Fruit fly (Drosophila melanogaster) whole organism, embryonic: ENCODE data around the gene CG4629.

Experiments
- Awh ChIP-seq: fragments of 200-800 bp; sonication (Bioruptor generic); IDR thresholded peaks from 2 replicates; pipeline ENCODE4, ENCODE4 v1.3.6; 2022; ENCODE audit warnings: missing biosample characterization, missing genetic modification characterization
- Bgb ChIP-seq: fragments of 200-800 bp; sonication (Bioruptor generic); IDR thresholded peaks from 2 replicates; pipeline ENCODE4 v1.3.6; 2022; ENCODE audit warnings: missing biosample characterization, missing genetic modification characterization; ENCODE audit not compliant: partially characterized antibody
- CG1024 ChIP-seq: fragments of 200-800 bp; sonication (Bioruptor generic); IDR thresholded peaks from 2 replicates; pipeline ENCODE4 v1.3.6; 2022; ENCODE audit warnings: missing biosample characterization, missing genetic modification characterization
- CG10959 ChIP-seq: fragments of 200-800 bp; sonication (Bioruptor generic); IDR thresholded peaks from 2 replicates; pipeline ENCODE4 v1.3.6; 2022; ENCODE audit warnings: missing biosample characterization, missing genetic modification characterization
- CG11093 ChIP-seq: fragments of 200-800 bp; sonication (Bioruptor generic); IDR thresholded peaks from 3 replicates; pipeline ENCODE4 v1.3.6; 2022; ENCODE audit warnings: missing biosample characterization, missing genetic modification characterization
- CG11696 ChIP-seq: fragments of 200-800 bp; sonication (Bioruptor generic); IDR thresholded peaks from 2 replicates; pipeline ENCODE4 v1.3.6; 2022; ENCODE audit warnings: missing biosample characterization, missing genetic modification characterization
- CG12219 ChIP-seq: fragments of 200-800 bp; sonication (Bioruptor generic); optimal IDR thresholded peaks from 3 replicates; lab custom pipeline; 2018; ENCODE audit warnings: missing biosample characterization, mild to moderate bottlenecking, missing genetic modification characterization
- CG12299 ChIP-seq: fragments of 200-800 bp; sonication (Bioruptor generic); optimal IDR thresholded peaks from 2 replicates; lab custom pipeline; 2018; ENCODE audit warnings: missing biosample characterization, mild to moderate bottlenecking, missing genetic modification characterization
- CG13894 ChIP-seq: fragments of 200-800 bp; sonication (Bioruptor generic); optimal IDR thresholded peaks from 3 replicates; lab custom pipeline; 2018; ENCODE audit warnings: missing biosample characterization, mild to moderate bottlenecking, missing genetic modification characterization, moderate library complexity
- CG14014 ChIP-seq: fragments of 200-800 bp; sonication (Bioruptor generic); IDR thresholded peaks from 2 replicates; pipeline ENCODE4 v1.3.6; 2022; ENCODE audit warnings: missing biosample characterization, missing genetic modification characterization
- CG14441 ChIP-seq: fragments of 200-800 bp; sonication (Bioruptor generic); IDR thresholded peaks from 2 replicates; pipeline ENCODE4 v1.3.6; 2022; ENCODE audit warnings: missing biosample characterization, missing genetic modification characterization
- CG17359 ChIP-seq: fragments of 200-800 bp; sonication (Bioruptor generic); optimal IDR thresholded peaks from 3 replicates; lab custom pipeline; 2018; ENCODE audit warnings: missing biosample characterization, mild to moderate bottlenecking, missing genetic modification characterization, moderate library complexity
- CG17612 ChIP-seq: fragments of 200-800 bp; sonication (Bioruptor generic); IDR thresholded peaks from 2 replicates; pipeline ENCODE4 v1.3.6; 2022; ENCODE audit warnings: missing biosample characterization, missing genetic modification characterization
- CG2202 ChIP-seq: fragments of 200-800 bp; sonication (Bioruptor generic); optimal IDR thresholded peaks from 2 replicates; lab custom pipeline; 2018; ENCODE audit warnings: missing biosample characterization, mild to moderate bottlenecking, missing genetic modification characterization
- CG34224 ChIP-seq: fragments of 200-800 bp; sonication (Bioruptor generic); IDR thresholded peaks from 3 replicates; pipeline ENCODE4 v1.3.6; 2022; ENCODE audit warnings: missing biosample characterization, missing genetic modification characterization; ENCODE audit not compliant: partially characterized antibody
- CG42726 ChIP-seq: fragments of 200-800 bp; sonication (Bioruptor generic); IDR thresholded peaks from 2 replicates; pipeline ENCODE4 v1.3.6; 2022; ENCODE audit warnings: missing biosample characterization, missing genetic modification characterization; ENCODE audit not compliant: partially characterized antibody
- CG4328 ChIP-seq: fragments of 200-800 bp; sonication (Bioruptor generic); optimal IDR thresholded peaks from 3 replicates; lab custom pipeline; 2017; ENCODE audit warnings: missing biosample characterization, missing genetic modification reagents, missing genetic modification characterization
- CG4404 ChIP-seq: fragments of 200-800 bp; sonication (Bioruptor generic); IDR thresholded peaks from 2 replicates; pipeline ENCODE4 v1.3.6; 2022; ENCODE audit warnings: missing biosample characterization, missing genetic modification characterization
- CG5953 ChIP-seq: fragments of 200-800 bp; sonication (Bioruptor generic); IDR thresholded peaks from 2 replicates; pipeline ENCODE4 v1.3.6; 2022; ENCODE audit warnings: missing biosample characterization, missing genetic modification characterization
- CG7987 ChIP-seq: fragments of 200-800 bp; sonication (Bioruptor generic); optimal IDR thresholded peaks from 2 replicates; lab custom pipeline; 2018; ENCODE audit warnings: missing biosample characterization, mild to moderate bottlenecking, missing genetic modification characterization, moderate library complexity
- CG8924 ChIP-seq: fragments of 200-800 bp; optimal IDR thresholded peaks from 3 replicates; lab custom pipeline; 2019; ENCODE audit warnings: missing biosample characterization, mild to moderate bottlenecking, missing genetic modification characterization, moderate library complexity
- CG9609 ChIP-seq: fragments of 200-800 bp; sonication (Bioruptor generic); optimal IDR thresholded peaks from 3 replicates; lab custom pipeline; 2016; ENCODE audit warnings: missing biosample characterization, missing genetic modification characterization
- CG9817 ChIP-seq: fragments of 200-800 bp; sonication (Bioruptor generic); optimal IDR thresholded peaks from 2 replicates; lab custom pipeline; 2018; ENCODE audit warnings: missing biosample characterization, mild to moderate bottlenecking, missing genetic modification characterization, moderate library complexity
- CHES-1-like ChIP-seq: fragments of 200-800 bp; sonication (Bioruptor generic); optimal IDR thresholded peaks from 2 replicates; lab custom pipeline; 2016; ENCODE audit warnings: missing biosample characterization, missing genetic modification characterization
- Doc3 ChIP-seq: fragments of 200-800 bp; sonication (Bioruptor generic); IDR thresholded peaks from 3 replicates; pipeline ENCODE4 v1.3.6; 2022; ENCODE audit warnings: missing biosample characterization, missing genetic modification characterization; ENCODE audit not compliant: partially characterized antibody
- Dp ChIP-seq: fragments of 200-800 bp; sonication (Bioruptor generic); optimal IDR thresholded peaks from 2 replicates; lab custom pipeline; 2018; ENCODE audit warnings: missing biosample characterization, mild to moderate bottlenecking, missing genetic modification characterization, moderate library complexity
- H15 ChIP-seq: fragments of 200-800 bp; sonication (Bioruptor generic); IDR thresholded peaks from 3 replicates; pipeline ENCODE4 v1.3.6; 2022; ENCODE audit warnings: missing biosample characterization, missing genetic modification characterization
- HHEX ChIP-seq: fragments of 200-800 bp; sonication (Bioruptor generic); optimal IDR thresholded peaks from 3 replicates; lab custom pipeline; 2017; ENCODE audit warnings: missing biosample characterization, mild to moderate bottlenecking, missing genetic modification characterization, missing genetic modification reagents
- HLH54F ChIP-seq: fragments of 200-800 bp; sonication (Bioruptor generic); optimal IDR thresholded peaks from 3 replicates; lab custom pipeline; 2016; ENCODE audit warnings: missing biosample characterization, missing genetic modification characterization
- HLHmδ ChIP-seq: fragments of 200-800 bp; sonication (Bioruptor generic); optimal IDR thresholded peaks from 2 replicates; lab custom pipeline; 2018; ENCODE audit warnings: missing biosample characterization, mild to moderate bottlenecking, missing genetic modification characterization, moderate library complexity
- MTF-1 ChIP-seq: fragments of 200-800 bp; sonication (Bioruptor generic); optimal IDR thresholded peaks from 2 replicates; lab custom pipeline; 2018; ENCODE audit warnings: missing biosample characterization, mild to moderate bottlenecking, missing genetic modification characterization, borderline replicate concordance
- Neu2 ChIP-seq: fragments of 200-800 bp; sonication (Bioruptor generic); optimal IDR thresholded peaks from 3 replicates; lab custom pipeline; 2016; ENCODE audit warnings: missing biosample characterization, missing genetic modification characterization, borderline replicate concordance
- Nf-YB ChIP-seq: fragments of 200-800 bp; sonication (Bioruptor generic); optimal IDR thresholded peaks from 3 replicates; lab custom pipeline; 2019; ENCODE audit warnings: missing biosample characterization, mild to moderate bottlenecking, missing genetic modification characterization, moderate library complexity
- Ssrp ChIP-seq: fragments of 200-800 bp; sonication (Bioruptor generic); optimal IDR thresholded peaks from 2 replicates; lab custom pipeline; 2018; ENCODE audit warnings: missing biosample characterization, mild to moderate bottlenecking, missing genetic modification characterization, moderate library complexity
- bbx ChIP-seq: fragments of 200-800 bp; sonication (Bioruptor generic); IDR thresholded peaks from 2 replicates; pipeline ENCODE4 v1.3.6; 2022; ENCODE audit warnings: missing biosample characterization, missing genetic modification characterization; ENCODE audit not compliant: partially characterized antibody
- cas ChIP-seq: fragments of 200-800 bp; sonication (Bioruptor generic); IDR thresholded peaks from 2 replicates; pipeline ENCODE4 v1.3.6; 2022; ENCODE audit warnings: missing biosample characterization, missing genetic modification characterization
- croc ChIP-seq: fragments of 200-800 bp; sonication (Bioruptor generic); conservative IDR thresholded peaks from 3 replicates; pipeline ENCODE4 v1.3.6; 2022; ENCODE audit warnings: missing biosample characterization, missing genetic modification characterization
- danr ChIP-seq: fragments of 200-800 bp; sonication (Bioruptor generic); IDR thresholded peaks from 2 replicates; pipeline ENCODE4 v1.3.6; 2022; ENCODE audit warnings: missing biosample characterization, missing genetic modification characterization
- fd96Cb ChIP-seq: fragments of 200-800 bp; sonication (Bioruptor generic); optimal IDR thresholded peaks from 2 replicates; lab custom pipeline; 2018; ENCODE audit warnings: missing biosample characterization, mild to moderate bottlenecking, missing genetic modification characterization, moderate library complexity
- ken ChIP-seq: fragments of 200-800 bp; sonication (Bioruptor generic); IDR thresholded peaks from 3 replicates; pipeline ENCODE4 v1.3.6; 2022; ENCODE audit warnings: missing biosample characterization, missing genetic modification characterization
- klu ChIP-seq: fragments of 200-800 bp; sonication (Bioruptor generic); IDR thresholded peaks from 2 replicates; pipeline ENCODE4 v1.3.6; 2022; ENCODE audit warnings: missing biosample characterization, missing genetic modification characterization
- kni ChIP-seq: fragments of 200-800 bp; sonication (Bioruptor generic); optimal IDR thresholded peaks from 3 replicates; lab custom pipeline; 2017; ENCODE audit warnings: mild to moderate bottlenecking, missing biosample characterization, missing genetic modification reagents, missing genetic modification characterization
- maf-S ChIP-seq: fragments of 200-800 bp; sonication (Bioruptor generic); optimal IDR thresholded peaks from 2 replicates; lab custom pipeline; 2016; ENCODE audit warnings: missing biosample characterization, missing genetic modification characterization
- scrt ChIP-seq: fragments of 200-800 bp; sonication (Bioruptor generic); optimal IDR thresholded peaks from 2 replicates; lab custom pipeline; 2018; ENCODE audit warnings: missing biosample characterization, mild to moderate bottlenecking, missing genetic modification characterization, moderate library complexity
- sob ChIP-seq: fragments of 200-800 bp; sonication (Bioruptor generic); IDR thresholded peaks from 2 replicates; pipeline ENCODE4 v1.3.6; 2022; ENCODE audit warnings: missing biosample characterization, missing genetic modification characterization
- stc ChIP-seq: fragments of 200-800 bp; sonication (Bioruptor generic); IDR thresholded peaks from 2 replicates; pipeline ENCODE4 v1.3.6; 2022; ENCODE audit warnings: missing biosample characterization, missing genetic modification characterization
- tna ChIP-seq: fragments of 200-800 bp; sonication (Bioruptor generic); IDR thresholded peaks from 2 replicates; pipeline ENCODE4 v1.3.6; 2022; ENCODE audit warnings: missing biosample characterization, missing genetic modification characterization; ENCODE audit not compliant: partially characterized antibody
- usp ChIP-seq: fragments of >200 bp; optimal IDR thresholded peaks from 2 replicates; lab custom pipeline; 2017; ENCODE audit warnings: missing biosample characterization, missing genetic modification characterization
- wdn ChIP-seq: fragments of 200-800 bp; sonication (Bioruptor generic); IDR thresholded peaks from 2 replicates; pipeline ENCODE4 v1.3.6; 2022; ENCODE audit warnings: missing biosample characterization, missing genetic modification characterization
- wek ChIP-seq: fragments of 200-800 bp; sonication (Bioruptor generic); optimal IDR thresholded peaks from 3 replicates; lab custom pipeline; 2018; ENCODE audit warnings: missing biosample characterization, mild to moderate bottlenecking, missing genetic modification characterization, moderate library complexity
- zf30C ChIP-seq: fragments of 200-800 bp; sonication (Bioruptor generic); optimal IDR thresholded peaks from 3 replicates; lab custom pipeline; 2018; ENCODE audit warnings: missing biosample characterization, mild to moderate bottlenecking, missing genetic modification characterization

Gene CG4629

dm6 chr2L:1070941-1071340 lies 31.4 kb downstream of the CG4629 start (continued):
- TF ChIP-seq scrt, result no peak
- no peak for TF ChIP-seq cas (GFP tag; lab: Robert Waterston, UW)
- no peak; the same call in 1 of the 2 replicates for TF ChIP-seq sob (GFP tag; lab: Robert Waterston, UW)
- no peak for TF ChIP-seq CG5953 (GFP tag; lab: Robert Waterston, UW)
- TF ChIP-seq CG17359 (tag; lab: Kevin White, UChicago), result no peak
- no peak for TF ChIP-seq HHEX
- no peak for TF ChIP-seq MTF-1 (GFP tag; lab: Kevin White, UChicago)
- TF ChIP-seq CG14441 (GFP tag; lab: Robert Waterston, UW), result no peak
- TF ChIP-seq maf-S (GFP tag; lab: Kevin White, UChicago), result no peak
- no peak for TF ChIP-seq tna (GFP tag; lab: Robert Waterston, UW)
- no peak for TF ChIP-seq CG12299 (tag; lab: Kevin White, UChicago)
- no peak for TF ChIP-seq klu (GFP tag; lab: Robert Waterston, UW)
- TF ChIP-seq CG11696, result no peak
- no peak for TF ChIP-seq zf30C
- no peak for TF ChIP-seq CG34224
- no peak for TF ChIP-seq CG13894
- no peak for TF ChIP-seq Awh (GFP tag; lab: Robert Waterston, UW)
- no peak for TF ChIP-seq Bgb (GFP tag; lab: Robert Waterston, UW)
- TF ChIP-seq CG8924 (tag; lab: Kevin White, UChicago), result no peak
- peak; percentile 2 for TF ChIP-seq CHES-1-like (GFP tag; lab: Kevin White, UChicago)
- peak; percentile 36; the same call in 1 of the 3 replicates for TF ChIP-seq CG11093 (GFP tag; lab: Robert Waterston, UW)
- TF ChIP-seq CG1024, result no peak
- no peak for TF ChIP-seq CG4328 (GFP tag; lab: Kevin White, UChicago)
- no peak for TF ChIP-seq fd96Cb (tag; lab: Kevin White, UChicago)
- TF ChIP-seq Doc3 (GFP tag; lab: Robert Waterston, UW), result no peak
- TF ChIP-seq wdn, result no peak
- TF ChIP-seq danr, result no peak
- TF ChIP-seq CG7987, result no peak
- TF ChIP-seq CG9817, result no peak
- no peak for TF ChIP-seq croc
- TF ChIP-seq usp, result no peak
- no peak for TF ChIP-seq CG17612
- TF ChIP-seq Nf-YB, result no peak
- no peak for TF ChIP-seq bbx (GFP tag; lab: Robert Waterston, UW)
- no peak for TF ChIP-seq CG9609 (GFP tag; lab: Kevin White, UChicago)
- TF ChIP-seq CG10959 (GFP tag; lab: Robert Waterston, UW), result no peak
- TF ChIP-seq Ssrp, result no peak
- TF ChIP-seq Dp (GFP tag; lab: Kevin White, UChicago), result no peak
- no peak for TF ChIP-seq stc (GFP tag; lab: Robert Waterston, UW)
- TF ChIP-seq CG42726 (GFP tag; lab: Robert Waterston, UW), result no peak
- no peak for TF ChIP-seq kni (GFP tag; lab: Kevin White, UChicago)
- no peak for TF ChIP-seq Neu2
- peak; percentile 53; the same call in 1 of the 2 replicates for TF ChIP-seq CG14014 (GFP tag; lab: Robert Waterston, UW)
- TF ChIP-seq wek (GFP tag; lab: Kevin White, UChicago), result no peak
- TF ChIP-seq CG12219 (GFP tag; lab: Kevin White, UChicago), result no peak
- no peak for TF ChIP-seq HLHmδ (GFP tag; lab: Kevin White, UChicago)
- TF ChIP-seq CG2202, result no peak
- peak; percentile 12; the same call in 1 of the 3 replicates for TF ChIP-seq ken
- no peak for TF ChIP-seq HLH54F
- TF ChIP-seq H15 (GFP tag; lab: Robert Waterston, UW), result no peak
- TF ChIP-seq CG4404 (GFP tag; lab: Robert Waterston, UW), result no peak; the same call in 1 of the 2 replicates
